Fruit fly (Drosophila melanogaster) Kc167 (cell line): Measurements from ENCODE around the gene pie.

ENCODE experiments used
- Myc ChIP-seq: fragments of >200 bp; optimal IDR thresholded peaks from 2 replicates; lab custom pipeline; 2017; ENCODE audit warnings: missing external identifiers
- Sin3A ChIP-seq: fragments of >200 bp; optimal IDR thresholded peaks from 2 replicates; lab custom pipeline; 2018; ENCODE audit warnings: missing external identifiers
- h ChIP-seq: fragments of >200 bp; optimal IDR thresholded peaks from 3 replicates; lab custom pipeline; 2018; ENCODE audit warnings: missing external identifiers
- insv ChIP-seq: fragments of >200 bp; optimal IDR thresholded peaks from 3 replicates; lab custom pipeline; 2018; ENCODE audit warnings: missing external identifiers
- psq ChIP-seq: fragments of >200 bp; optimal IDR thresholded peaks from 2 replicates; lab custom pipeline; 2017; ENCODE audit warnings: missing external identifiers
- ttk ChIP-seq: sonication (Bioruptor generic); optimal IDR thresholded peaks from 2 replicates; lab custom pipeline; 2017; ENCODE audit warnings: missing external identifiers

The pie gene

dm6 chr2L:10386208-10386805 lies 36.3 kb downstream of the pie start, which contains the start of the genes Cdk1 and mRpS7:
Cdk1 (minus strand) TSS chr2L:10386262.
mRpS7 (plus strand) TSS chr2L:10386662.
- TF ChIP-seq h (no peak), insv (no peak), Myc (lab: Kevin White, UChicago) (no peak), ttk (lab: Kevin White, UChicago) (no peak), psq (lab: Kevin White, UChicago) (no peak), Sin3A (no peak)

- TF ChIP-seq Sin3A (no peak), h (no peak)
Observed at dm6 chr2L:10381890-10382450, 40.6 kb downstream of the pie start, which contains the start of gene CG5096. CG5096 (plus strand) TSS chr2L:10382263.

dm6 chr2L:10379865-10380264 lies 42.7 kb downstream of the pie start, which contains the start of gene gny:
gny (plus strand) TSS chr2L:10380103.
- TF ChIP-seq h (no peak), insv (no peak), psq (lab: Kevin White, UChicago) (no peak), Myc (lab: Kevin White, UChicago) (no peak), ttk (lab: Kevin White, UChicago) (no peak), Sin3A (no peak)

dm6 chr2L:10378631-10379030 lies 43.9 kb downstream of the pie start:
- TF ChIP-seq ttk (lab: Kevin White, UChicago) (no peak), insv (no peak), psq (lab: Kevin White, UChicago) (no peak), h (no peak), Sin3A (no peak), Myc (lab: Kevin White, UChicago) (no peak)

- no peak for TF ChIP-seq h
- TF ChIP-seq psq (lab: Kevin White, UChicago) = no peak
- no peak for TF ChIP-seq Myc (lab: Kevin White, UChicago)
- no peak for TF ChIP-seq insv
- TF ChIP-seq ttk (lab: Kevin White, UChicago) = no peak
- no peak for TF ChIP-seq Sin3A
Observed at dm6 chr2L:10376276-10376675, 46.3 kb downstream of the pie start.

dm6 chr2L:10375464-10376236 lies 46.9 kb downstream of the pie start, which contains the start of the genes CG33303 and dpr19:
CG33303 (minus strand) TSS chr2L:10375757.
dpr19 (plus strand) TSS chr2L:10376168.
- TF ChIP-seq Sin3A (no peak), Myc (lab: Kevin White, UChicago) (no peak), ttk (lab: Kevin White, UChicago) (no peak), psq (lab: Kevin White, UChicago) (no peak), insv (no peak), h (no peak)

dm6 chr2L:10373605-10374269 lies 48.8 kb downstream of the pie start, which contains the start of gene rho-5:
rho-5 (minus strand) TSS chr2L:10373900.
- no peak for TF ChIP-seq Sin3A
- TF ChIP-seq h = no peak
- TF ChIP-seq ttk (lab: Kevin White, UChicago) = no peak
- no peak for TF ChIP-seq psq (lab: Kevin White, UChicago)
- no peak for TF ChIP-seq Myc (lab: Kevin White, UChicago)

dm6 chr2L:10372297-10372696 lies 50.3 kb downstream of the pie start:
- TF ChIP-seq h (no peak), insv (no peak), Sin3A (no peak), Myc (lab: Kevin White, UChicago) (no peak), ttk (lab: Kevin White, UChicago) (no peak), psq (lab: Kevin White, UChicago) (no peak)
